Worm (Caenorhabditis elegans): Measurements from ENCODE around the gene Y38A10A.11.

Y38A10A.11 gene

DNA sequence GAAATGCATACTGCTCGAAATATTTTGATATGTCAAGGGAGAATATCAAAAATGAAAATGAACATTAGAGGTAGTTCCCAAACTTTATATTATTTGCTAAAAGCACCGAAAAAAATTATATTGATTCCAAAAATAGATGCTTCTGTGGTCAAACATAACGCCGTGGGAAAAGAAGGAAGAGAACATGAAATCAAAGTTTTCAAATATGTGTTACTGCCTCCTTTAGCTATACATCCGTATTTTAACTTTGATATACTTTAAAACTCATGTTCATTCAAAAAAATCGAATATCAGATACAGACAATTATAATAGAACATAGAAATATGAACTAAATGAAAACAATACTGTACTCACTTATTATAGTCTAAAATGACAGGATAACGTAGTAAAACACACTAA lies at the start of gene Y38A10A.11:
Gene Y38A10A.11, minus strand, starts transcription at position 101 of the 400 bp plus-strand sequence.
- TF ChIP-seq F13C5.2 (tag; optimal IDR thresholded peaks at IDR 0.05) (no peak), aly-1 (tag; optimal IDR thresholded peaks at IDR 0.05) (no peak), sea-1 (GFP tag; conservative IDR thresholded peaks at IDR 0.05) (no peak), tbx-11 (GFP tag; IDR thresholded peaks at IDR 0.05) (no peak), ceh-13 (GFP tag; optimal IDR thresholded peaks at IDR 0.05) (no peak), flt-1 (GFP tag; IDR thresholded peaks at IDR 0.05) (no peak), pes-1 (GFP tag; IDR thresholded peaks at IDR 0.05) (no peak), hnd-1 (tag; optimal IDR thresholded peaks at IDR 0.05) (no peak), tra-4 (tag; optimal IDR thresholded peaks at IDR 0.05) (no peak), tbx-37 (GFP tag; conservative IDR thresholded peaks at IDR 0.05) (no peak), scrt-1 (GFP tag; IDR thresholded peaks at IDR 0.05) (no peak), ceh-36 (tag; optimal IDR thresholded peaks at IDR 0.05) (no peak), hmg-4 (GFP tag; optimal IDR thresholded peaks at IDR 0.05) (no peak), B0310.2 (tag; optimal IDR thresholded peaks at IDR 0.05) (no peak), ama-1 (optimal IDR thresholded peaks at IDR 0.05) (no peak), ets-7 (tag; optimal IDR thresholded peaks at IDR 0.05) (no peak), hmbx-1 (tag; optimal IDR thresholded peaks at IDR 0.05) (no peak)

DNA sequence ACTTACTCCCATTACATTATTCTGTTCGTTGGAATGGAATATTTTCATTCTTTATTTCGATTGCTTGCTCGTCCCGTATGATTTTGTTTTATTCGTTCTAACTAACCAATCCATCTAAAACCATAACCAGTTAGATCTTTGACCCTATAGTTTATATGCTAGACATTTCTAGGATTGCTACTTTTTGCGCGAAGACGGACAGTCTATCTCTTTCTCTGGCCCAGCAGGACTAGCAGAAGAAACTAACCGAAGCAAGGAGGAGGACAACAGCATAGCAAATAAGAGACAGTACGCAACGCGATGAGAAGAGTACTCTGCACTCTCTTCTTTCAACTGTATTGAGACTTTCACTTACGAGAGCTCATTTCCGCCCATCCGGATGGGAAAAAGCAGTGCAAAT lies 34.8 kb upstream of the Y38A10A.11 start:
- TF ChIP-seq hmg-4 (GFP tag; optimal IDR thresholded peaks at IDR 0.05) (no peak), B0310.2 (tag; optimal IDR thresholded peaks at IDR 0.05) (no peak), hmbx-1 (tag; optimal IDR thresholded peaks at IDR 0.05) (no peak), hnd-1 (tag; optimal IDR thresholded peaks at IDR 0.05) (no peak), flt-1 (GFP tag; IDR thresholded peaks at IDR 0.05) (no peak), ama-1 (optimal IDR thresholded peaks at IDR 0.05) (no peak), ets-7 (tag; optimal IDR thresholded peaks at IDR 0.05) (no peak), ceh-13 (GFP tag; optimal IDR thresholded peaks at IDR 0.05) (no peak), tbx-37 (GFP tag; conservative IDR thresholded peaks at IDR 0.05) (no peak)

DNA sequence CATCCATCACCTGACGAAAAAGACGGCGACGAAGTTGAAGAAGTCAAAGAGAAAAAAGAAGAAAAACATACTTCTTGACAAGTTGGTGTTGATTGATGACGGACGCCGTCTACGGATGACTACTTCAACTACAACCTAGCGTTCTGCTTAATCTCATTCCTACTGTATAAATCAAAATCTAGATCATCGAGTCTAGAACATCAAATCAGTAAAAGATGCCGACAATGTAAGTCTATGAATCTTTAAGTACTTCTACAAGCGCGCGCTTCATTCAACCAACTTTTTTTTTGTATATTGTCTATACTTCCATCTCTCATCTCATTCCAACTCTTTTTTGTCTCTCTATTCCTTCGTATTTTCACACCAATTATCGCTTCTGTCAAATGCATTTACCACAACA lies 32.1 kb upstream of the Y38A10A.11 start:
- no peak for TF ChIP-seq flt-1 (GFP tag; IDR thresholded peaks at IDR 0.05)
- TF ChIP-seq hmg-4 (GFP tag; optimal IDR thresholded peaks at IDR 0.05) = no peak
- no peak for TF ChIP-seq aly-1 (tag; optimal IDR thresholded peaks at IDR 0.05)
- TF ChIP-seq ama-1 (optimal IDR thresholded peaks at IDR 0.05) = no peak

DNA sequence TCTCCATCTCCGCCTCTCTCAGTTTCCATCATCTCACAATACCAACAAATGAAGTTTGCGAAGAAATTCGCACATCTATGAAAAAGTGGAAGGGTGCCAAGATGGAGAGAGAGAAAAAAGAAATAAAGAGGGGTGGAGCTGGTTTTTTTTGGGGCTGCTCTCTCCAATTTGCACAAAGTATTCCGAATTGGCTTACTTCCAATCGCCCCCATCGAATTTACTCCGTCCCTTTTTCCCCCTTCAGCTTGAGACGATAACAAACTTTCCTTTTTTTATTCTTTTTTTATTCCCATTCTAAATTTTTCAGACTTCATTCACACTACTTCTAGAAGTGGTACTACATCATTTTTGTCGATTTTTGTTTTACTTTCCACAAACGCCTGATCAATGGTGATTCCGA lies 27.8 kb upstream of the Y38A10A.11 start, which contains the start of gene exp-2:
Gene exp-2, plus strand, starts transcription at position 301 of the 400 bp plus-strand sequence.
- TF ChIP-seq ceh-36 (tag; optimal IDR thresholded peaks at IDR 0.05) = no peak
- TF ChIP-seq hmg-4 (GFP tag; optimal IDR thresholded peaks at IDR 0.05) = no peak
- TF ChIP-seq sea-1 (GFP tag; conservative IDR thresholded peaks at IDR 0.05) = no peak
- TF ChIP-seq F13C5.2 (tag; optimal IDR thresholded peaks at IDR 0.05) = no peak
- TF ChIP-seq pes-1 (GFP tag; IDR thresholded peaks at IDR 0.05) = no peak
- TF ChIP-seq tbx-37 (GFP tag; conservative IDR thresholded peaks at IDR 0.05) = no peak
- TF ChIP-seq tra-4 (tag; optimal IDR thresholded peaks at IDR 0.05) = no peak
- TF ChIP-seq B0310.2 (tag; optimal IDR thresholded peaks at IDR 0.05) = no peak
- no peak for TF ChIP-seq hmbx-1 (tag; optimal IDR thresholded peaks at IDR 0.05)
- no peak for TF ChIP-seq flt-1 (GFP tag; IDR thresholded peaks at IDR 0.05)
- no peak for TF ChIP-seq ama-1 (optimal IDR thresholded peaks at IDR 0.05)

DNA sequence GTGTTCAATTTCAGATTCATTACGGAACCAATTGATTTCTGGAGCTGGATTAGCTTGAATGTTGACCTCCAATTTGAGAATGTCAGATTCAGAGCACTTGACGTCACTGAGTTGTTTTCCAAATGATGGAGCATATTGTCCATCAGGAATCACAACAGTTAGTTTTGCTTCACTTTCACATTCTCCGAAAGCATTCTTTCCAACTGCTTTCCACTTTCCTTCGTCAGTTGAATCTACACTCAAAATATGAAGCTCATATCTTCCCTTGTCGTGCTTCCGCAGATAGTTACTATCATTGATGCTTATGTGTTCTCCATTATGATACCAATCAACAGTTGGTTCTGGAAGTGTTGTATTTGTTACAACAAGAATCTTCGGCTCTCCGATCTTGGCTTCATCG lies 25.0 kb upstream of the Y38A10A.11 start:
- TF ChIP-seq B0310.2 (tag; optimal IDR thresholded peaks at IDR 0.05) (no peak), flt-1 (GFP tag; IDR thresholded peaks at IDR 0.05) (no peak), tra-4 (tag; optimal IDR thresholded peaks at IDR 0.05) (no peak), tbx-11 (GFP tag; IDR thresholded peaks at IDR 0.05) (no peak), hmbx-1 (tag; optimal IDR thresholded peaks at IDR 0.05) (no peak), ets-7 (tag; optimal IDR thresholded peaks at IDR 0.05) (no peak), scrt-1 (GFP tag; IDR thresholded peaks at IDR 0.05) (no peak), hmg-4 (GFP tag; optimal IDR thresholded peaks at IDR 0.05) (no peak), pes-1 (GFP tag; IDR thresholded peaks at IDR 0.05) (no peak), ceh-36 (tag; optimal IDR thresholded peaks at IDR 0.05) (no peak), ama-1 (optimal IDR thresholded peaks at IDR 0.05) (no peak), aly-1 (tag; optimal IDR thresholded peaks at IDR 0.05) (no peak), F13C5.2 (tag; optimal IDR thresholded peaks at IDR 0.05) (no peak), ceh-13 (GFP tag; optimal IDR thresholded peaks at IDR 0.05) (no peak), hnd-1 (tag; optimal IDR thresholded peaks at IDR 0.05) (no peak), tbx-37 (GFP tag; conservative IDR thresholded peaks at IDR 0.05) (no peak), sea-1 (GFP tag; conservative IDR thresholded peaks at IDR 0.05) (no peak)

DNA sequence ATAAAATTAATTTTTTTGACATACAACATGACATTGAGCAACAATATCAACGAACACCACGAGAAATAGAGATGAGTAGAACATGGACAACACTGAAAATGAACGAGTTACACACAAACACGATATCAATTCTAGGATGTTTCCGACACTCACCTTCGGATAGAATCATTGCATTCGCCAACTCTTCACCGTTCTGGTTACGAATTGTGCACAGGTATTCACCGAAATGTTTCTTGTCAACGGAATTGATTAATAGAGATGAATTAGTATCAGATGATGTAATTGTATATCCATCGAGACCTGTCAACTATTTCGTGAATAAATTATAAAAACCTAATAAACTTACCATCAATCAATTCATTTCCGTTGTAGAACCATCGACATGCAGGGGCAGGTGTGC lies 18.3 kb upstream of the Y38A10A.11 start:
- TF ChIP-seq ceh-36 (tag; optimal IDR thresholded peaks at IDR 0.05) (no peak), ama-1 (optimal IDR thresholded peaks at IDR 0.05) (no peak), pes-1 (GFP tag; IDR thresholded peaks at IDR 0.05) (no peak), aly-1 (tag; optimal IDR thresholded peaks at IDR 0.05) (no peak), tbx-11 (GFP tag; IDR thresholded peaks at IDR 0.05) (no peak), ceh-13 (GFP tag; optimal IDR thresholded peaks at IDR 0.05) (no peak), tra-4 (tag; optimal IDR thresholded peaks at IDR 0.05) (no peak)

DNA sequence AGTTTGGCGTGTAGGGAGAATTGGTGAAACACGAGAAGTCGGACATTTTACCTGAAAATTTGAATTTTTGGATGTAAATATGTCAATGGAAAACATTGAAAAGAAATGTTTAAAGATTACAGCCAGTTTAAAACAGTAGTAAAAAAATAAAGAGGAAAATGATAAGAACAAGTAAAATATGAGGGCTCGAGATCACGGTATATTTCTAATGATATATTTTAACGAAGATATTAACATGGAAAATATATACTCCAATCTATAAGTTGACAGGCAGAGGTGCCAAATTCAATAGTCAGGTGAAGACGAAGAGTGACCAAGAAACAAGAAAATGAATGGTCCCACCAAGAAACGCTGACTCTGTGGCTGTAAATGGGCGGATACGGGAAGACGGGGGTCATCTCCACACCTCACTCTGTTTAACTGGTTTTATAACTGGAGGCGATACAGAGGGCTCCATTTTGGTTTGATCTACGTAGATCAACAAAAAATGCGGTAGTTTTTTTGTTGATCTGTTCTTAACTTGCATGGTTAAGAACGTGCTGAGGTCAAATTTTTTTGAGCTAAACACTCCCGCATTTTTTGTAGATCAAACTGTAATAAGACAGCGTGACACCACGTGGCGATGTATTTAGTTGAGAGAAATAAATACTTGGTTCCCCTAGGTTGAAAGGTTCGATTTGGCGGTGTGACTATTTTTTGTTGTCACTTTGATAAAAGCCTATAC lies 17.0 kb upstream of the Y38A10A.11 start, which contains the start of gene ceh-49:
Gene ceh-49, minus strand, starts transcription at position 51 of the 724 bp plus-strand sequence.
- no peak for TF ChIP-seq tbx-11 (GFP tag; IDR thresholded peaks at IDR 0.05)
- no peak for TF ChIP-seq ceh-13 (GFP tag; optimal IDR thresholded peaks at IDR 0.05)
- TF ChIP-seq scrt-1 (GFP tag; IDR thresholded peaks at IDR 0.05) = no peak
- no peak for TF ChIP-seq sea-1 (GFP tag; conservative IDR thresholded peaks at IDR 0.05)
- TF ChIP-seq hmg-4 (GFP tag; optimal IDR thresholded peaks at IDR 0.05) = no peak
- no peak for TF ChIP-seq B0310.2 (tag; optimal IDR thresholded peaks at IDR 0.05)
- TF ChIP-seq ceh-36 (tag; optimal IDR thresholded peaks at IDR 0.05) = no peak
- TF ChIP-seq F13C5.2 (tag; optimal IDR thresholded peaks at IDR 0.05) = no peak
- TF ChIP-seq hmbx-1 (tag; optimal IDR thresholded peaks at IDR 0.05) = no peak
- no peak for TF ChIP-seq pes-1 (GFP tag; IDR thresholded peaks at IDR 0.05)
- TF ChIP-seq ets-7 (tag; optimal IDR thresholded peaks at IDR 0.05) = no peak
- TF ChIP-seq ama-1 (optimal IDR thresholded peaks at IDR 0.05) = no peak
- TF ChIP-seq flt-1 (GFP tag; IDR thresholded peaks at IDR 0.05) = no peak
- TF ChIP-seq tra-4 (tag; optimal IDR thresholded peaks at IDR 0.05) = no peak
- TF ChIP-seq aly-1 (tag; optimal IDR thresholded peaks at IDR 0.05) = no peak
- no peak for TF ChIP-seq hnd-1 (tag; optimal IDR thresholded peaks at IDR 0.05)
- TF ChIP-seq tbx-37 (GFP tag; conservative IDR thresholded peaks at IDR 0.05) = no peak

All from whole organism, early embryonic.